Worm (Caenorhabditis elegans): ENCODE measurements around the gene gnrr-7.

ce11 chrX:11201165-11201564 lies 15.6 kb downstream of the gnrr-7 start, which contains the start of gene col-179:
- no peak for TF ChIP-seq flh-1 (GFP tag; optimal IDR thresholded peaks at IDR 0.05)
- no peak for TF ChIP-seq mep-1 (tag; optimal IDR thresholded peaks at IDR 0.05)
- no peak for TF ChIP-seq M03D4.4 (tag; optimal IDR thresholded peaks at IDR 0.05)
